Worm (Caenorhabditis elegans) whole organism, L1 larva: ENCODE data around the gene nop-1.
A peak's percentile ranks its signal among the peaks of the same experiment; 100 is the strongest.

Experiments used
- C16A3.4 ChIP-seq: fragments of 150-350 bp; optimal IDR thresholded peaks from 2 replicates; lab custom pipeline; 2014; ENCODE audit warnings: missing biosample characterization, missing genetic modification characterization
- Y116A8C.19 ChIP-seq: sonication (generic microtip); optimal IDR thresholded peaks from 2 replicates; lab custom pipeline; 2016; ENCODE audit warnings: missing compliant biosample characterization, missing genetic modification characterization, borderline replicate concordance
- ama-1 ChIP-seq: fragments of 150-350 bp; optimal IDR thresholded peaks from 2 replicates; lab custom pipeline; 2014
- blmp-1 ChIP-seq: fragments of 150-350 bp; optimal IDR thresholded peaks from 2 replicates; lab custom pipeline; 2014; ENCODE audit warnings: missing biosample characterization, missing genetic modification characterization
- ceh-63 ChIP-seq: fragments of 200-800 bp; sonication (Bioruptor generic); optimal IDR thresholded peaks from 2 replicates; lab custom pipeline; 2018; ENCODE audit warnings: mild to moderate bottlenecking, missing genetic modification characterization, missing compliant biosample characterization
- ceh-82 ChIP-seq, 3 experiments: fragments of 150-350 bp in 1 of 3; sonication (generic microtip) in 2 of 3; optimal IDR thresholded peaks; 2 replicates each; lab custom pipeline; 2014 to 2017; ENCODE audit warnings: missing biosample characterization in 3 of 3, missing genetic modification characterization in 3 of 3
- ceh-90 ChIP-seq: sonication (generic microtip); optimal IDR thresholded peaks from 2 replicates; lab custom pipeline; 2016; ENCODE audit warnings: missing genetic modification characterization, missing compliant biosample characterization
- ces-1 ChIP-seq: fragments of 150-350 bp; optimal IDR thresholded peaks from 2 replicates; lab custom pipeline; 2014; ENCODE audit warnings: missing biosample characterization, missing genetic modification reagents, missing genetic modification characterization
- dpl-1 ChIP-seq, 3 experiments: fragments of 150-350 bp in 2 of 3; sonication (generic microtip) in 1 of 3; optimal IDR thresholded peaks; 2 replicates each; lab custom pipeline; 2014 to 2017; ENCODE audit warnings: missing biosample characterization in 3 of 3, missing genetic modification characterization in 3 of 3, missing genetic modification reagents in 3 of 3
- dsc-1 ChIP-seq: sonication (generic microtip); optimal IDR thresholded peaks from 2 replicates; lab custom pipeline; 2016; ENCODE audit warnings: mild to moderate bottlenecking, missing genetic modification characterization, missing compliant biosample characterization
- efl-1 ChIP-seq, 4 experiments: fragments of 150-350 bp; optimal IDR thresholded peaks in 3 of 4; peaks in 1 of 4; 1 replicate in 1 of 4; 2 replicates in 3 of 4; lab custom pipeline; 2014; ENCODE audit warnings: missing biosample characterization in 2 of 4, missing genetic modification characterization in 2 of 4, missing genetic modification reagents in 2 of 4
- egl-27 ChIP-seq, 2 experiments: fragments of 150-350 bp in 1 of 2; sonication (generic microtip); optimal IDR thresholded peaks; 3 replicates each; lab custom pipeline; 2017 to 2018; ENCODE audit warnings: missing biosample characterization in 2 of 2, missing genetic modification characterization in 2 of 2, missing genetic modification reagents in 2 of 2
- elt-2 ChIP-seq: sonication (generic microtip); optimal IDR thresholded peaks from 2 replicates; lab custom pipeline; 2016; ENCODE audit warnings: missing genetic modification characterization, mild to moderate bottlenecking, inconsistent platforms, missing compliant biosample characterization, missing genetic modification reagents
- elt-3 ChIP-seq, 6 experiments: fragments of 150-350 bp in 1 of 6; sonication (generic microtip); optimal IDR thresholded peaks; 2 replicates each; lab custom pipeline; 2017 to 2018; ENCODE audit warnings: missing biosample characterization in 6 of 6, missing genetic modification characterization in 6 of 6, inconsistent platforms in 1 of 6
- fkh-10 ChIP-seq: sonication (generic microtip); optimal IDR thresholded peaks from 2 replicates; lab custom pipeline; 2017; ENCODE audit warnings: missing biosample characterization, missing genetic modification reagents, missing genetic modification characterization
- fos-1 ChIP-seq: fragments of 150-350 bp; optimal IDR thresholded peaks from 2 replicates; lab custom pipeline; 2014; ENCODE audit warnings: missing biosample characterization, missing genetic modification characterization
- hlh-17 ChIP-seq: fragments of 200-800 bp; sonication (Bioruptor generic); optimal IDR thresholded peaks from 2 replicates; lab custom pipeline; 2018; ENCODE audit warnings: missing genetic modification characterization, mild to moderate bottlenecking, missing compliant biosample characterization, moderate library complexity, borderline replicate concordance
- hlh-4 ChIP-seq: sonication (generic microtip); optimal IDR thresholded peaks from 2 replicates; lab custom pipeline; 2016; ENCODE audit warnings: mild to moderate bottlenecking, missing genetic modification characterization, missing compliant biosample characterization
- hpl-2 ChIP-seq: fragments of 150-350 bp; optimal IDR thresholded peaks from 2 replicates; lab custom pipeline; 2014; ENCODE audit warnings: missing biosample characterization, missing genetic modification reagents, missing genetic modification characterization
- irx-1 ChIP-seq: sonication (generic microtip); optimal IDR thresholded peaks from 2 replicates; lab custom pipeline; 2016; ENCODE audit warnings: missing genetic modification characterization, missing compliant biosample characterization
- jun-1 ChIP-seq: fragments of 150-350 bp; optimal IDR thresholded peaks from 2 replicates; lab custom pipeline; 2014; ENCODE audit warnings: missing biosample characterization, missing genetic modification reagents, missing genetic modification characterization
- lin-13 ChIP-seq: fragments of 150-350 bp; optimal IDR thresholded peaks from 2 replicates; lab custom pipeline; 2014; ENCODE audit warnings: missing biosample characterization, missing genetic modification reagents, missing genetic modification characterization
- lin-15B ChIP-seq: fragments of 150-350 bp; sonication (generic microtip); optimal IDR thresholded peaks from 3 replicates; lab custom pipeline; 2014; ENCODE audit warnings: missing biosample characterization, missing genetic modification characterization
- lin-39 ChIP-seq: fragments of 150-350 bp; optimal IDR thresholded peaks from 2 replicates; lab custom pipeline; 2014; ENCODE audit warnings: missing biosample characterization, missing genetic modification reagents, missing genetic modification characterization
- lir-3 ChIP-seq: sonication (generic microtip); optimal IDR thresholded peaks from 2 replicates; lab custom pipeline; 2016; ENCODE audit warnings: mild to moderate bottlenecking, missing genetic modification characterization, moderate library complexity, missing compliant biosample characterization; ENCODE audit not compliant: poor library complexity
- mdl-1 ChIP-seq, 2 experiments: fragments of 150-350 bp; optimal IDR thresholded peaks; 2 replicates each; lab custom pipeline; 2014 to 2017; ENCODE audit warnings: missing biosample characterization in 2 of 2, missing genetic modification characterization in 2 of 2, inconsistent platforms in 1 of 2
- mef-2 ChIP-seq: fragments of 150-350 bp; optimal IDR thresholded peaks from 2 replicates; lab custom pipeline; 2014; ENCODE audit warnings: missing biosample characterization, missing genetic modification characterization
- nhr-20 ChIP-seq: sonication (generic microtip); optimal IDR thresholded peaks from 2 replicates; lab custom pipeline; 2016; ENCODE audit warnings: mild to moderate bottlenecking, missing genetic modification characterization, missing compliant biosample characterization
- nhr-237 ChIP-seq: fragments of 150-350 bp; optimal IDR thresholded peaks from 2 replicates; lab custom pipeline; 2014; ENCODE audit warnings: missing biosample characterization, missing genetic modification characterization
- nhr-47 ChIP-seq: sonication (generic microtip); optimal IDR thresholded peaks from 2 replicates; lab custom pipeline; 2016; ENCODE audit warnings: mild to moderate bottlenecking, missing genetic modification characterization, moderate library complexity, missing compliant biosample characterization
- nhr-71 ChIP-seq: sonication (generic microtip); optimal IDR thresholded peaks from 2 replicates; lab custom pipeline; 2016; ENCODE audit warnings: mild to moderate bottlenecking, missing genetic modification characterization, moderate library complexity, missing compliant biosample characterization
- nhr-84 ChIP-seq: sonication (generic microtip); optimal IDR thresholded peaks from 2 replicates; lab custom pipeline; 2017; ENCODE audit warnings: missing biosample characterization, missing genetic modification characterization
- nhr-85 ChIP-seq: sonication (generic microtip); peaks from one replicate; lab custom pipeline; 2016; ENCODE audit warnings: missing genetic modification characterization, inconsistent platforms, missing compliant biosample characterization
- nhr-90 ChIP-seq: sonication (generic microtip); optimal IDR thresholded peaks from 2 replicates; lab custom pipeline; 2016; ENCODE audit warnings: mild to moderate bottlenecking, missing genetic modification characterization, missing compliant biosample characterization; ENCODE audit not compliant: poor library complexity
- rnt-1 ChIP-seq: sonication (generic microtip); optimal IDR thresholded peaks from 2 replicates; lab custom pipeline; 2016; ENCODE audit warnings: mild to moderate bottlenecking, missing genetic modification characterization, moderate library complexity, missing compliant biosample characterization
- skn-1 ChIP-seq: fragments of 150-350 bp; optimal IDR thresholded peaks from 2 replicates; lab custom pipeline; 2014; ENCODE audit warnings: missing biosample characterization, missing genetic modification characterization
- snu-23 ChIP-seq: sonication (generic microtip); optimal IDR thresholded peaks from 2 replicates; lab custom pipeline; 2016; ENCODE audit warnings: missing genetic modification characterization, missing compliant biosample characterization
- sox-4 ChIP-seq: sonication (generic microtip); optimal IDR thresholded peaks from 2 replicates; lab custom pipeline; 2016; ENCODE audit warnings: missing genetic modification characterization, missing compliant biosample characterization
- sptf-1 ChIP-seq: fragments of 150-350 bp; optimal IDR thresholded peaks from 2 replicates; lab custom pipeline; 2014; ENCODE audit warnings: missing biosample characterization, missing genetic modification characterization
- sup-37 ChIP-seq: fragments of 200-800 bp; sonication (Bioruptor generic); optimal IDR thresholded peaks from 2 replicates; lab custom pipeline; 2018; ENCODE audit warnings: mild to moderate bottlenecking, missing genetic modification characterization, missing compliant biosample characterization
- tlp-1 ChIP-seq: fragments of 150-350 bp; optimal IDR thresholded peaks from 2 replicates; lab custom pipeline; 2014; ENCODE audit warnings: missing biosample characterization, missing genetic modification characterization
- unc-130 ChIP-seq: fragments of 150-350 bp; optimal IDR thresholded peaks from 2 replicates; lab custom pipeline; 2017; ENCODE audit warnings: missing biosample characterization, missing genetic modification characterization, inconsistent platforms
- unc-86 ChIP-seq: sonication (generic microtip); optimal IDR thresholded peaks from 2 replicates; lab custom pipeline; 2016; ENCODE audit warnings: missing genetic modification characterization, missing compliant biosample characterization
- unc-98 ChIP-seq: fragments of 200-800 bp; sonication (Bioruptor generic); IDR thresholded peaks from 2 replicates; pipeline ENCODE4 v1.3.6; 2022; ENCODE audit warnings: missing genetic modification characterization, missing compliant biosample characterization
- xbp-1 ChIP-seq: sonication (generic microtip); optimal IDR thresholded peaks from 2 replicates; lab custom pipeline; 2016; ENCODE audit warnings: missing genetic modification characterization, missing compliant biosample characterization
- zag-1 ChIP-seq: fragments of 150-350 bp; optimal IDR thresholded peaks from 2 replicates; lab custom pipeline; 2014; ENCODE audit warnings: missing biosample characterization, missing genetic modification characterization
- ztf-11 ChIP-seq, 2 experiments: sonication (generic microtip); optimal IDR thresholded peaks; 2 replicates each; lab custom pipeline; 2016 to 2017; ENCODE audit warnings: missing genetic modification characterization in 2 of 2, missing biosample characterization in 1 of 2, missing compliant biosample characterization in 1 of 2
- ztf-4 ChIP-seq: fragments of 150-350 bp; optimal IDR thresholded peaks from 2 replicates; lab custom pipeline; 2014; ENCODE audit warnings: missing biosample characterization, missing genetic modification characterization

The nop-1 gene

ce11 chrIII:5945865-5946264, 12.7 kb upstream of the nop-1 start, which contains the start of gene F25B5.5:
Gene F25B5.5 (minus strand): TSS chrIII:5946124.
- TF ChIP-seq efl-1 (optimal IDR thresholded peaks at IDR 0.05; lab: Kevin White, UChicago) (no peak), efl-1 (GFP tag; optimal IDR thresholded peaks at IDR 0.05 in 1 of 2; lab: Kevin White, UChicago) (peak in 1 of 2 experiments; percentile 23), nhr-84 (tag; lab: Kevin White, UChicago) (no peak)

- no peak for TF ChIP-seq Y116A8C.19 (tag; lab: Kevin White, UChicago)
- TF ChIP-seq nhr-85 (tag; lab: Kevin White, UChicago), result peak; percentile 79
- TF ChIP-seq egl-27 (tag; optimal IDR thresholded peaks at IDR 0.05; lab: Kevin White, UChicago), result no peak
- no peak for TF ChIP-seq mdl-1 (tag; optimal IDR thresholded peaks at IDR 0.05; lab: Kevin White, UChicago)
- no peak for TF ChIP-seq unc-86 (tag; lab: Kevin White, UChicago)
- TF ChIP-seq xbp-1 (tag; lab: Kevin White, UChicago), result peak; percentile 3
- no peak for TF ChIP-seq ceh-63 (GFP tag; lab: Kevin White, UChicago)
- TF ChIP-seq zag-1, result no peak
- TF ChIP-seq lin-15B (tag; lab: Kevin White, UChicago), result no peak
- TF ChIP-seq efl-1 (optimal IDR thresholded peaks at IDR 0.05; lab: Kevin White, UChicago), result peak in 1 of 2 experiments; percentile 31
- TF ChIP-seq efl-1 (GFP tag; optimal IDR thresholded peaks at IDR 0.05 in 1 of 2; lab: Kevin White, UChicago), result peak; percentile 43 to 92
- TF ChIP-seq skn-1, result peak; percentile 53
- no peak for TF ChIP-seq hlh-4
- TF ChIP-seq lir-3 (tag; lab: Kevin White, UChicago), result no peak
- no peak for TF ChIP-seq unc-98 (GFP tag; lab: Robert Waterston, UW)
- TF ChIP-seq nhr-237, result no peak
- no peak for TF ChIP-seq ama-1 (lab: Kevin White, UChicago)
- no peak for TF ChIP-seq sup-37
- TF ChIP-seq snu-23, result peak; percentile 58
- TF ChIP-seq rnt-1, result peak; percentile 9
- TF ChIP-seq dsc-1 (tag; lab: Kevin White, UChicago), result no peak
- TF ChIP-seq ztf-11 (tag; optimal IDR thresholded peaks at IDR 0.05; lab: Kevin White, UChicago), result no peak
- TF ChIP-seq nhr-20, result peak; percentile 25
- TF ChIP-seq nhr-71 (tag; lab: Kevin White, UChicago), result peak; percentile 57
- peak in 1 of 3 experiments; percentile 8 for TF ChIP-seq ceh-82 (tag; optimal IDR thresholded peaks at IDR 0.05; lab: Kevin White, UChicago)
- TF ChIP-seq sptf-1, result no peak
- no peak for TF ChIP-seq jun-1
- no peak for TF ChIP-seq nhr-47
- no peak for TF ChIP-seq irx-1 (tag; lab: Kevin White, UChicago)
- peak; percentile 2 for TF ChIP-seq unc-130
- TF ChIP-seq hlh-17 (GFP tag; lab: Kevin White, UChicago), result no peak
- no peak for TF ChIP-seq hpl-2
- no peak for TF ChIP-seq tlp-1 (tag; lab: Kevin White, UChicago)
- TF ChIP-seq ztf-4 (tag; lab: Kevin White, UChicago), result no peak
- TF ChIP-seq lin-39, result no peak
- no peak for TF ChIP-seq mef-2 (tag; lab: Kevin White, UChicago)
- TF ChIP-seq elt-2, result no peak
- TF ChIP-seq elt-3 (tag; optimal IDR thresholded peaks at IDR 0.05; lab: Kevin White, UChicago), result peak in 2 of 6 experiments; percentile 28 to 89
- peak; percentile 19 for TF ChIP-seq blmp-1 (tag; lab: Kevin White, UChicago)
- peak in 2 of 3 experiments; percentile 12 to 50 for TF ChIP-seq dpl-1 (GFP tag; optimal IDR thresholded peaks at IDR 0.05; lab: Kevin White, UChicago)
- no peak for TF ChIP-seq ceh-90 (tag; lab: Kevin White, UChicago)
- peak; percentile 14 for TF ChIP-seq lin-13
- TF ChIP-seq sox-4 (tag; lab: Kevin White, UChicago), result no peak
- TF ChIP-seq fkh-10 (GFP tag; lab: Kevin White, UChicago), result no peak
- peak; percentile 38 for TF ChIP-seq C16A3.4
- no peak for TF ChIP-seq ces-1 (GFP tag; lab: Kevin White, UChicago)
- TF ChIP-seq nhr-90, result no peak
- TF ChIP-seq fos-1, result no peak
- TF ChIP-seq nhr-84 (tag; lab: Kevin White, UChicago), result no peak
These were observed 10.2 kb upstream of the nop-1 start, which contains the start of the genes F25B5.6 and F25B5.3 for ce11 chrIII:5948162-5948933. Gene F25B5.6 (minus strand): TSS chrIII:5948733. Gene F25B5.3 (plus strand): TSS chrIII:5948883.
